Fruit fly (Drosophila melanogaster): ENCODE results near the gene CG33679.

CG33679 gene

DNA sequence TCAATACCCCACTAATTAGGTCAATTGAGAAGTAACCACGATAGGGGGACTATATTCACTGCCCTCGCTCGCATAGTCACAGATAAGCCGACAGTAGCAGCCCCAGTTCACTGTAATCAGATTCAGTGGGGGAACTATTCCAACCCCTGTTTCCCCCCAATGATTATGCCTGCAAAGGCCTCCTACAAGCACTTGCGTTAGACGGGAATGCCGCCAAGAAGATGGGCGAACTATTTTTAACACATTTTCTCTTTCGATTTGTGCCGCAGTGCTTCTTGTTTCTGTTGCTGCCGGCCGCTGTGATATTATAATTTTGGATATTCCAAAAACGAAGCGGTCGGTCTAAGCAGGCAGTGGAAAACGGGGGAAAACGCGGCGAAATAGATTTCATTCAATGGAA, 7.6 kb downstream of the CG33679 start:
- no peak for TF ChIP-seq Hr96 (GFP tag; optimal IDR thresholded peaks at IDR 0.05)
- TF ChIP-seq CG11617 (GFP tag; optimal IDR thresholded peaks at IDR 0.05): no peak
- peak in 1 of 2 experiments; percentile 26 for TF ChIP-seq cnc (optimal IDR thresholded peaks at IDR 0.05)
- TF ChIP-seq CG33017 (tag; optimal IDR thresholded peaks at IDR 0.05): no peak

- TF ChIP-seq Mnt (GFP tag; optimal IDR thresholded peaks at IDR 0.05): no peak
- no peak for TF ChIP-seq pad (GFP tag; optimal IDR thresholded peaks at IDR 0.05)
- TF ChIP-seq Hr96 (GFP tag; optimal IDR thresholded peaks at IDR 0.05): no peak
- no peak for TF ChIP-seq CG7045 (GFP tag; optimal IDR thresholded peaks at IDR 0.05)
- TF ChIP-seq CG12768 (GFP tag; optimal IDR thresholded peaks at IDR 0.05): no peak
- TF ChIP-seq ovo (GFP tag; optimal IDR thresholded peaks at IDR 0.05): no peak
- no peak for TF ChIP-seq CG5204 (GFP tag; optimal IDR thresholded peaks at IDR 0.05)
- no peak for TF ChIP-seq tj (GFP tag; optimal IDR thresholded peaks at IDR 0.05)
- no peak for TF ChIP-seq cnc (optimal IDR thresholded peaks at IDR 0.05)
- TF ChIP-seq Crg-1 (GFP tag; optimal IDR thresholded peaks at IDR 0.05): no peak
- no peak for TF ChIP-seq CG11617 (GFP tag; optimal IDR thresholded peaks at IDR 0.05)
- TF ChIP-seq CG7101 (tag; optimal IDR thresholded peaks at IDR 0.05): no peak
- TF ChIP-seq bab1 (GFP tag; optimal IDR thresholded peaks at IDR 0.05): no peak
- TF ChIP-seq CG14711 (tag; optimal IDR thresholded peaks at IDR 0.05): no peak
- TF ChIP-seq CG33017 (tag; optimal IDR thresholded peaks at IDR 0.05): no peak
- TF ChIP-seq kay (GFP tag; ENCODE audit: borderline replicate concordance): no peak
- TF ChIP-seq cic (GFP tag; optimal IDR thresholded peaks at IDR 0.05): no peak
- TF ChIP-seq Clk (GFP tag; optimal IDR thresholded peaks at IDR 0.05): no peak
- TF ChIP-seq toe (GFP tag; optimal IDR thresholded peaks at IDR 0.05): no peak
Measured at dm6 chr2L:15066141-15066540, 8.0 kb downstream of the CG33679 start.

dm6 chr2L:15067832-15068231, 9.7 kb downstream of the CG33679 start:
- peak; percentile 100 for TF ChIP-seq Mnt (GFP tag; optimal IDR thresholded peaks at IDR 0.05)
- TF ChIP-seq CG1620 (GFP tag; optimal IDR thresholded peaks at IDR 0.05): peak; percentile 60
- no peak for TF ChIP-seq CG11617 (GFP tag; optimal IDR thresholded peaks at IDR 0.05)
- TF ChIP-seq CG7101 (tag; optimal IDR thresholded peaks at IDR 0.05): peak; percentile 54
- no peak for TF ChIP-seq CG33017 (tag; optimal IDR thresholded peaks at IDR 0.05)
- TF ChIP-seq ovo (GFP tag; optimal IDR thresholded peaks at IDR 0.05): peak; percentile 18
- TF ChIP-seq Hr96 (GFP tag; optimal IDR thresholded peaks at IDR 0.05): no peak
- TF ChIP-seq CG12768 (GFP tag; optimal IDR thresholded peaks at IDR 0.05): no peak
- peak; percentile 77 for TF ChIP-seq tj (GFP tag; optimal IDR thresholded peaks at IDR 0.05)
- peak; percentile 92 for TF ChIP-seq cic (GFP tag; optimal IDR thresholded peaks at IDR 0.05)
- TF ChIP-seq toe (GFP tag; optimal IDR thresholded peaks at IDR 0.05): peak; percentile 30
- peak; percentile 38 for TF ChIP-seq CG7045 (GFP tag; optimal IDR thresholded peaks at IDR 0.05)
- no peak for TF ChIP-seq CG5204 (GFP tag; optimal IDR thresholded peaks at IDR 0.05)
- peak; percentile 61 for TF ChIP-seq bab1 (GFP tag; optimal IDR thresholded peaks at IDR 0.05)
- no peak for TF ChIP-seq cnc (optimal IDR thresholded peaks at IDR 0.05)
- peak; percentile 60 for TF ChIP-seq CG14711 (tag; optimal IDR thresholded peaks at IDR 0.05)
- peak; percentile 75 for TF ChIP-seq Clk (GFP tag; optimal IDR thresholded peaks at IDR 0.05)
- no peak for TF ChIP-seq kay (GFP tag; ENCODE audit: borderline replicate concordance)
- TF ChIP-seq pad (GFP tag; optimal IDR thresholded peaks at IDR 0.05): peak; percentile 42
- TF ChIP-seq Crg-1 (GFP tag; optimal IDR thresholded peaks at IDR 0.05): peak; percentile 67

dm6 chr2L:15070216-15070615, 12.1 kb downstream of the CG33679 start, which contains the start of gene vig:
Gene vig (minus strand): TSS chr2L:15070316.
- no peak for TF ChIP-seq CG11617 (GFP tag; optimal IDR thresholded peaks at IDR 0.05)
- no peak for TF ChIP-seq Clk (GFP tag; optimal IDR thresholded peaks at IDR 0.05)
- TF ChIP-seq CG7045 (GFP tag; optimal IDR thresholded peaks at IDR 0.05): no peak
- TF ChIP-seq kay (GFP tag; ENCODE audit: borderline replicate concordance): no peak
- TF ChIP-seq CG7101 (tag; optimal IDR thresholded peaks at IDR 0.05): no peak

dm6 chr2L:15074465-15074864, 16.4 kb downstream of the CG33679 start, which contains the start of gene wwk:
Gene wwk (plus strand): TSS chr2L:15074776.
- TF ChIP-seq cic (GFP tag; optimal IDR thresholded peaks at IDR 0.05) (no peak), ovo (GFP tag; optimal IDR thresholded peaks at IDR 0.05) (no peak), CG5204 (GFP tag; optimal IDR thresholded peaks at IDR 0.05) (no peak), CG1620 (GFP tag; optimal IDR thresholded peaks at IDR 0.05) (no peak), Crg-1 (GFP tag; optimal IDR thresholded peaks at IDR 0.05) (no peak), toe (GFP tag; optimal IDR thresholded peaks at IDR 0.05) (no peak), CG7045 (GFP tag; optimal IDR thresholded peaks at IDR 0.05) (no peak), bab1 (GFP tag; optimal IDR thresholded peaks at IDR 0.05) (no peak), CG12768 (GFP tag; optimal IDR thresholded peaks at IDR 0.05) (no peak), Clk (GFP tag; optimal IDR thresholded peaks at IDR 0.05) (no peak), cnc (optimal IDR thresholded peaks at IDR 0.05) (no peak), tj (GFP tag; optimal IDR thresholded peaks at IDR 0.05) (no peak), CG14711 (tag; optimal IDR thresholded peaks at IDR 0.05) (no peak), CG33017 (tag; optimal IDR thresholded peaks at IDR 0.05) (no peak), CG7101 (tag; optimal IDR thresholded peaks at IDR 0.05) (no peak)

DNA sequence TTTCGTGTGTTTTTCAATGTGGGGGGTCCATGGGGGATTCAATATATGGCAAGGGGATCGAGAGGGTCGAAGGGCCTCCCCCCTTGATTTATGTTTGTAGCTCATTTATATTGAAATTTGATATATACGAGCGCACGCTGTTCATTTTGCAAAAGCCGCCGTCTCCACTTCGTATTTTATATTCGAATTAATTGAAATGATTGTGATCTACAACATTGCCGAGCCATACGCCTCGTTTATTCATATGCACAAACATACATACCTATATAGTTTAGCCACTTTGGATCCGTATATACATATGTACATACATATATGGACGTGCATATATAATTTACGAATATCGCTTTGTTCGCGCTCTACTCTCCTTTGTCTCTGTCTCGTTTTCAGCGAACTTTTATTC, 48.0 kb downstream of the CG33679 start:
- no peak for TF ChIP-seq ovo (GFP tag; optimal IDR thresholded peaks at IDR 0.05)
- no peak for TF ChIP-seq Hr96 (GFP tag; optimal IDR thresholded peaks at IDR 0.05)
- no peak for TF ChIP-seq CG1620 (GFP tag; optimal IDR thresholded peaks at IDR 0.05)
- TF ChIP-seq tj (GFP tag; optimal IDR thresholded peaks at IDR 0.05): no peak
- TF ChIP-seq CG12768 (GFP tag; optimal IDR thresholded peaks at IDR 0.05): no peak
- no peak for TF ChIP-seq bab1 (GFP tag; optimal IDR thresholded peaks at IDR 0.05)
- no peak for TF ChIP-seq cic (GFP tag; optimal IDR thresholded peaks at IDR 0.05)
- no peak for TF ChIP-seq Crg-1 (GFP tag; optimal IDR thresholded peaks at IDR 0.05)
- no peak for TF ChIP-seq Clk (GFP tag; optimal IDR thresholded peaks at IDR 0.05)
- TF ChIP-seq CG14711 (tag; optimal IDR thresholded peaks at IDR 0.05): no peak
- no peak for TF ChIP-seq CG11617 (GFP tag; optimal IDR thresholded peaks at IDR 0.05)
- no peak for TF ChIP-seq cnc (optimal IDR thresholded peaks at IDR 0.05)
- no peak for TF ChIP-seq CG5204 (GFP tag; optimal IDR thresholded peaks at IDR 0.05)
- no peak for TF ChIP-seq pad (GFP tag; optimal IDR thresholded peaks at IDR 0.05)
- no peak for TF ChIP-seq CG7045 (GFP tag; optimal IDR thresholded peaks at IDR 0.05)
